3 worm cellular contexts compared by ENCODE assay signal in genomic region chrIII:6939523-6939922, ce11.
TF ChIP-seq lines count a peak whose summit lies in the region.

TSS of gene F57B9.3 (plus strand) at chrIII:6939823.

TF ChIP-seq in whole organism, L3 larva, 47 proteins besides CTCF, POLR2A, EP300 and RAD21:
- TF ChIP-seq snpc-4 (tag; optimal IDR thresholded peaks at IDR 0.05; lab: Kevin White, UChicago) (no peak), pha-4 (tag; optimal IDR thresholded peaks at IDR 0.05; lab: Kevin White, UChicago) (peak; percentile 43)

TF ChIP-seq in whole organism, L4 larva, 104 proteins besides CTCF, POLR2A, EP300 and RAD21:
- TF ChIP-seq dmd-8 (GFP tag; IDR thresholded peaks at IDR 0.05; lab: Robert Waterston, UW) (no peak), Y48G9A.11 (GFP tag; IDR thresholded peaks at IDR 0.05; lab: Robert Waterston, UW) (no peak), daf-16 (GFP tag; optimal IDR thresholded peaks at IDR 0.05; lab: Kevin White, UChicago) (no peak), daf-16 (tag; optimal IDR thresholded peaks at IDR 0.05; lab: Kevin White, UChicago) (peak; percentile 28), ctbp-1 (GFP tag; IDR thresholded peaks at IDR 0.05; lab: Robert Waterston, UW) (no peak)
TF ChIP-seq in whole organism, L4 larva: peak in this region for 1.

TF ChIP-seq in whole organism, young adult, 124 proteins besides CTCF, POLR2A, EP300 and RAD21:
- no peak for TF ChIP-seq lir-1 (GFP tag; conservative IDR thresholded peaks at IDR 0.05; lab: Robert Waterston, UW)
- TF ChIP-seq madf-3 (GFP tag; IDR thresholded peaks at IDR 0.05; lab: Robert Waterston, UW): no peak
- no peak for TF ChIP-seq cebp-1 (GFP tag; IDR thresholded peaks at IDR 0.05; lab: Robert Waterston, UW)
- TF ChIP-seq cebp-1 (tag; optimal IDR thresholded peaks at IDR 0.05; lab: Kevin White, UChicago): peak; percentile 78
